Fruit fly (Drosophila melanogaster): ENCODE measurements around the gene Frl.
A peak's percentile ranks its signal among the peaks of the same experiment; 100 is the strongest.

Frl gene

DNA sequence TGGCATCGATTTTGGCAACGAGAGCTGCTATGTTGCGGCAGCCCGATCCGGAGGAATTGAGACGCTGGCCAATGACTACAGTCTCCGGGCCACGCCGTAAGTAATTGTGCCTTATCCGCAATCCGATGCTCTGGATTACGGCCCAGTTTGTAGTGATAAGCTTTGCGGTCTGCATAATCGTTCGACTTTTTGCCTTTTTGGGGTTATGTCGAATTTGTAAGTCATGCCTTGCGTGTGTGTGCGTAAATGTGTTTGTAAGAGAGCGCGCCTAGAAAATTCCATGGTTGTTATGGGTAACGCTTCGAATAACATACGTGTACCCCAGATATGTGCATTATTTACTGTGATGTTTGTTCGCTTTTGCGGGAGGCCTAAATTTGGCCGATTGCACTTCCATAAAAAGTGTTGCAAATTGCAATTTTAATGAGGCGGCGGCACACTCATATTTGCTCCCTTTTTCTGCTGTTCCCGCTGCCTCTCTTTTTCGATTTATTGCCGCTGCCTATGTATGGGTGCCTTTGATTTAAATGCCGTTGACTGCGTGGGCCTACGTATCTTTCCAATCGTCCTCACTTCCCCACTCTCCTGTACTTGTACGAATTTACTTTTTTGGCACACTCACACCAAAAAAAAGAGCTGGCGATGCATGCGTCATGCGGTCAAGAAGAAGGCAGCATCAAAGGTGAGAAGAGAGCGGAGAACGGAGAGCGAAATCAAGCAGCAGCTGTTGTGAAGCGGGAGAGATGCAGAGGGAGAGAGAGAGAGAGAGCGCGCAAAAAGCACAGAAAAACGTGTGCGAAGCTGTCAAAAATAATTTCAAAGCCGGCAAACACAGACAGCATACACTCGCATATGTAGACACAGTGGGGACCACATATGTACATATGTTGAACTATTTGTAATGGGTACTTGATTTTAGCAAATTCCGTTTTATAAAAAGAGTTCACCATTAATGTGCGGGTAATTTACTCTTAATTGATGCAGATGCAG lies 15.1 kb upstream of the Frl start:
- no peak for TF ChIP-seq Abd-B (GFP tag; optimal IDR thresholded peaks at IDR 0.05)
- TF ChIP-seq woc (GFP tag; optimal IDR thresholded peaks at IDR 0.05) = no peak
- no peak for TF ChIP-seq usp (GFP tag; optimal IDR thresholded peaks at IDR 0.05)
- TF ChIP-seq Jra (GFP tag; optimal IDR thresholded peaks at IDR 0.05) = no peak
- no peak for TF ChIP-seq Hr83 (GFP tag; optimal IDR thresholded peaks at IDR 0.05; ENCODE audit: poor library complexity, severe bottlenecking)
- TF ChIP-seq Hnf4 (GFP tag; optimal IDR thresholded peaks at IDR 0.05) = no peak
- TF ChIP-seq rgr (GFP tag; optimal IDR thresholded peaks at IDR 0.05) = no peak
- no peak for TF ChIP-seq Mio (GFP tag; optimal IDR thresholded peaks at IDR 0.05)
- no peak for TF ChIP-seq brk (GFP tag; optimal IDR thresholded peaks at IDR 0.05)
- no peak for TF ChIP-seq br (GFP tag; optimal IDR thresholded peaks at IDR 0.05)
- TF ChIP-seq Hr78 (GFP tag; optimal IDR thresholded peaks at IDR 0.05) = no peak
- peak in 1 of 2 experiments; percentile 18 for TF ChIP-seq foxo (GFP tag; optimal IDR thresholded peaks at IDR 0.05)
- TF ChIP-seq Dfd (GFP tag; optimal IDR thresholded peaks at IDR 0.05) = no peak
- TF ChIP-seq CrebA (GFP tag; optimal IDR thresholded peaks at IDR 0.05; ENCODE audit: borderline replicate concordance) = no peak
- TF ChIP-seq OdsH (GFP tag; optimal IDR thresholded peaks at IDR 0.05) = peak; percentile 1
- TF ChIP-seq jim (GFP tag; optimal IDR thresholded peaks at IDR 0.05) = no peak
- TF ChIP-seq Dif (GFP tag; optimal IDR thresholded peaks at IDR 0.05; ENCODE audit: partially characterized antibody) = peak; percentile 75
- TF ChIP-seq lola (GFP tag; optimal IDR thresholded peaks at IDR 0.05) = no peak
- no peak for TF ChIP-seq sv (GFP tag; optimal IDR thresholded peaks at IDR 0.05)
- TF ChIP-seq dl (GFP tag; optimal IDR thresholded peaks at IDR 0.05; ENCODE audit: insufficient read depth in 1 of 2, partially characterized antibody in 2 of 2) = peak in 1 of 2 experiments; percentile 68
- TF ChIP-seq Vsx2 (GFP tag; optimal IDR thresholded peaks at IDR 0.05; ENCODE audit: partially characterized antibody) = peak; percentile 56
- peak; percentile 29 for TF ChIP-seq CG32264 (GFP tag; optimal IDR thresholded peaks at IDR 0.05)
- TF ChIP-seq Myc (optimal IDR thresholded peaks at IDR 0.05) = no peak
- TF ChIP-seq sage (GFP tag; optimal IDR thresholded peaks at IDR 0.05) = peak; percentile 62
- TF ChIP-seq N (GFP tag; optimal IDR thresholded peaks at IDR 0.05) = no peak
- TF ChIP-seq dmrt93B (GFP tag; optimal IDR thresholded peaks at IDR 0.05) = no peak
- TF ChIP-seq psq (GFP tag; optimal IDR thresholded peaks at IDR 0.05) = peak; percentile 39
- peak; percentile 21 for TF ChIP-seq h (GFP tag; optimal IDR thresholded peaks at IDR 0.05)
- TF ChIP-seq Rel (GFP tag; optimal IDR thresholded peaks at IDR 0.05) = no peak
- TF ChIP-seq Rel (tag; optimal IDR thresholded peaks at IDR 0.05) = peak; percentile 78
- TF ChIP-seq pan (optimal IDR thresholded peaks at IDR 0.05) = no peak

dm6 chr3L:14049620-14050253 lies 3.3 kb upstream of the Frl start, which contains the start of gene Neurl4:
Neurl4 (minus strand) TSS chr3L:14049892.
- TF ChIP-seq woc (GFP tag; optimal IDR thresholded peaks at IDR 0.05) (no peak), CG32264 (GFP tag; optimal IDR thresholded peaks at IDR 0.05) (no peak), dl (GFP tag; optimal IDR thresholded peaks at IDR 0.05; ENCODE audit: insufficient read depth in 1 of 2, partially characterized antibody in 2 of 2) (no peak), Rel (GFP tag; optimal IDR thresholded peaks at IDR 0.05) (no peak), Rel (tag; optimal IDR thresholded peaks at IDR 0.05) (peak; percentile 42), tai (GFP tag; optimal IDR thresholded peaks at IDR 0.05) (no peak), jim (GFP tag; optimal IDR thresholded peaks at IDR 0.05) (no peak), fru (GFP tag; optimal IDR thresholded peaks at IDR 0.05) (no peak), Hnf4 (GFP tag; optimal IDR thresholded peaks at IDR 0.05) (no peak), ey (GFP tag; optimal IDR thresholded peaks at IDR 0.05) (peak; percentile 66), OdsH (GFP tag; optimal IDR thresholded peaks at IDR 0.05) (peak; percentile 66), Vsx2 (GFP tag; optimal IDR thresholded peaks at IDR 0.05; ENCODE audit: partially characterized antibody) (no peak), rgr (GFP tag; optimal IDR thresholded peaks at IDR 0.05) (no peak), N (GFP tag; optimal IDR thresholded peaks at IDR 0.05) (no peak), CrebA (GFP tag; optimal IDR thresholded peaks at IDR 0.05; ENCODE audit: borderline replicate concordance) (no peak), GATAd (GFP tag; optimal IDR thresholded peaks at IDR 0.05) (peak; percentile 35), sv (GFP tag; optimal IDR thresholded peaks at IDR 0.05) (no peak), pan (optimal IDR thresholded peaks at IDR 0.05) (no peak), HLH106 (tag; optimal IDR thresholded peaks at IDR 0.05) (peak; percentile 77), Dif (GFP tag; optimal IDR thresholded peaks at IDR 0.05; ENCODE audit: partially characterized antibody) (no peak), foxo (GFP tag; optimal IDR thresholded peaks at IDR 0.05) (no peak), psq (GFP tag; optimal IDR thresholded peaks at IDR 0.05) (peak; percentile 51), Abd-B (GFP tag; optimal IDR thresholded peaks at IDR 0.05) (no peak), CG9705 (GFP tag; optimal IDR thresholded peaks at IDR 0.05) (peak; percentile 3)

Measured in whole organism, wandering third instar larva.